Fruit fly (Drosophila melanogaster): ENCODE results near the gene CG18765.

The CG18765 gene

DNA sequence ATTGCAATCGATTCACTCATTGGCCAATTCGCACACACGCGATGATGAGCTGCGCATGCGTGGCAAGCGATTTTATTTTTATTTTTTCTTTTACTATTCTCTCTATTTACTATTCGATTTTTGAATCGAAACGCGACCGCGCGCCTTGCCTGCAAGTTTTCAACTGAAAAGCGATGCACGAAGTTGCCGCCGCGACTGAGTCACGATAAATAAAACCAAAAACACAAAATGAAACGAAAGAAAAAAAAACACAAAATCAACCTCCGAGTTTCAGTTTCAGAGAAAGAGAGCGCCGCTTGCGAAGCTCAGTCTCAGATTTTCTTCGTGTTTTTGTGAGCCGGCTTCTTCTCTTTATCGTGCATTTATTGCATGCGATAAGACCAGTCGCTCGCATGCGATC is 44.8 kb downstream of the CG18765 start:
- no peak for TF ChIP-seq pan (optimal IDR thresholded peaks at IDR 0.05)
- no peak for TF ChIP-seq usp (GFP tag; optimal IDR thresholded peaks at IDR 0.05)
- no peak for TF ChIP-seq CG8478 (optimal IDR thresholded peaks at IDR 0.05)
- no peak for TF ChIP-seq psq (optimal IDR thresholded peaks at IDR 0.05)
- no peak for TF ChIP-seq Dll (optimal IDR thresholded peaks at IDR 0.05)
- no peak for TF ChIP-seq EcR (GFP tag; optimal IDR thresholded peaks at IDR 0.05)

All from whole organism.